Fruit fly (Drosophila melanogaster) whole organism, adult: Measurements from ENCODE around the gene CG31122.

Experiments used
- CG11617 ChIP-seq: fragments of 200-800 bp; sonication (Bioruptor generic); optimal IDR thresholded peaks from 2 replicates; lab custom pipeline; 2017; ENCODE audit warnings: mild to moderate bottlenecking, missing biosample characterization, missing genetic modification reagents, missing genetic modification characterization
- CG12768 ChIP-seq: fragments of 200-800 bp; sonication (Bioruptor generic); optimal IDR thresholded peaks from 2 replicates; lab custom pipeline; 2017; ENCODE audit warnings: missing biosample characterization, missing genetic modification characterization, mild to moderate bottlenecking, moderate library complexity, missing genetic modification reagents
- CG14711 ChIP-seq: fragments of 200-800 bp; sonication (Bioruptor generic); optimal IDR thresholded peaks from 2 replicates; lab custom pipeline; 2018; ENCODE audit warnings: missing biosample characterization, mild to moderate bottlenecking, missing genetic modification characterization, moderate library complexity
- CG1620 ChIP-seq: fragments of 200-800 bp; sonication (Bioruptor generic); optimal IDR thresholded peaks from 2 replicates; lab custom pipeline; 2016; ENCODE audit warnings: missing biosample characterization, missing genetic modification characterization
- CG33017 ChIP-seq: fragments of 200-800 bp; sonication (Bioruptor generic); optimal IDR thresholded peaks from 2 replicates; lab custom pipeline; 2018; ENCODE audit warnings: missing biosample characterization, mild to moderate bottlenecking, missing genetic modification characterization, moderate library complexity
- CG5204 ChIP-seq: fragments of 200-800 bp; sonication (Bioruptor generic); optimal IDR thresholded peaks from 2 replicates; lab custom pipeline; 2016; ENCODE audit warnings: missing biosample characterization, missing genetic modification characterization
- CG7045 ChIP-seq: fragments of 200-800 bp; sonication (Bioruptor generic); optimal IDR thresholded peaks from 2 replicates; lab custom pipeline; 2017; ENCODE audit warnings: missing biosample characterization, mild to moderate bottlenecking, missing genetic modification characterization
- CG7101 ChIP-seq: fragments of 200-800 bp; sonication (Bioruptor generic); optimal IDR thresholded peaks from 2 replicates; lab custom pipeline; 2018; ENCODE audit warnings: missing biosample characterization, mild to moderate bottlenecking, missing genetic modification characterization, moderate library complexity
- Clk ChIP-seq: fragments of 200-800 bp; sonication (Bioruptor generic); optimal IDR thresholded peaks from 2 replicates; lab custom pipeline; 2017; ENCODE audit warnings: missing biosample characterization, missing genetic modification characterization
- Crg-1 ChIP-seq: fragments of 200-800 bp; sonication (Bioruptor generic); optimal IDR thresholded peaks from 2 replicates; lab custom pipeline; 2016; ENCODE audit warnings: missing biosample characterization, missing genetic modification characterization
- Hr96 ChIP-seq: fragments of 200-800 bp; sonication (Bioruptor generic); optimal IDR thresholded peaks from 2 replicates; lab custom pipeline; 2016; ENCODE audit warnings: missing biosample characterization, missing genetic modification characterization
- Mnt ChIP-seq: fragments of 200-800 bp; sonication (Bioruptor generic); optimal IDR thresholded peaks from 2 replicates; lab custom pipeline; 2016; ENCODE audit warnings: missing biosample characterization, mild to moderate bottlenecking, missing genetic modification characterization
- bab1 ChIP-seq: fragments of 200-800 bp; sonication (Bioruptor generic); optimal IDR thresholded peaks from 3 replicates; lab custom pipeline; 2019; ENCODE audit warnings: missing biosample characterization, mild to moderate bottlenecking, missing genetic modification characterization, moderate library complexity
- cic ChIP-seq: fragments of 200-800 bp; sonication (Bioruptor generic); optimal IDR thresholded peaks from 2 replicates; lab custom pipeline; 2017; ENCODE audit warnings: missing biosample characterization, mild to moderate bottlenecking, missing genetic modification characterization, moderate library complexity
- cnc ChIP-seq, 2 experiments: fragments of >200 bp; optimal IDR thresholded peaks; 2 replicates each; lab custom pipeline; 2017
- kay ChIP-seq: fragments of 200-800 bp; sonication (Bioruptor generic); peaks from one replicate; lab custom pipeline; 2016; ENCODE audit warnings: missing biosample characterization, missing genetic modification characterization, borderline replicate concordance
- ovo ChIP-seq: fragments of 200-800 bp; sonication (Bioruptor generic); optimal IDR thresholded peaks from 2 replicates; lab custom pipeline; 2016; ENCODE audit warnings: missing biosample characterization, missing genetic modification characterization
- pad ChIP-seq: fragments of 200-800 bp; sonication (Bioruptor generic); optimal IDR thresholded peaks from 3 replicates; lab custom pipeline; 2017; ENCODE audit warnings: missing biosample characterization, missing genetic modification characterization, mild to moderate bottlenecking, moderate library complexity, missing genetic modification reagents
- tj ChIP-seq: fragments of 200-800 bp; sonication (Bioruptor generic); optimal IDR thresholded peaks from 3 replicates; lab custom pipeline; 2017; ENCODE audit warnings: missing biosample characterization, mild to moderate bottlenecking, missing genetic modification characterization, moderate library complexity
- toe ChIP-seq: fragments of 200-800 bp; sonication (Bioruptor generic); optimal IDR thresholded peaks from 2 replicates; lab custom pipeline; 2016; ENCODE audit warnings: missing biosample characterization, missing genetic modification characterization

Gene CG31122

dm6 chr3R:18411205-18411749 is 1.4 kb downstream of the CG31122 start, which contains the start of gene CG10864:
Gene CG10864 (minus strand): TSS chr3R:18411631.
- TF ChIP-seq kay (no peak), CG33017 (tag; lab: Kevin White, UChicago) (no peak), cic (GFP tag; lab: Kevin White, UChicago) (no peak)

- TF ChIP-seq toe (GFP tag; lab: Kevin White, UChicago), result peak; percentile 76
- TF ChIP-seq kay, result no peak
- TF ChIP-seq CG1620 (GFP tag; lab: Kevin White, UChicago), result peak; percentile 71
- peak; percentile 61 for TF ChIP-seq pad
- peak; percentile 84 for TF ChIP-seq CG12768 (GFP tag; lab: Kevin White, UChicago)
- peak; percentile 80 for TF ChIP-seq CG11617 (GFP tag; lab: Kevin White, UChicago)
- peak; percentile 66 for TF ChIP-seq CG7045
- peak; percentile 76 for TF ChIP-seq Mnt (GFP tag; lab: Kevin White, UChicago)
- no peak for TF ChIP-seq ovo (GFP tag; lab: Kevin White, UChicago)
- peak; percentile 80 for TF ChIP-seq Hr96 (GFP tag; lab: Kevin White, UChicago)
- peak; percentile 57 for TF ChIP-seq Clk
- TF ChIP-seq bab1 (GFP tag; lab: Kevin White, UChicago), result peak; percentile 80
- TF ChIP-seq cic (GFP tag; lab: Kevin White, UChicago), result peak; percentile 37
- TF ChIP-seq CG7101 (tag; lab: Kevin White, UChicago), result peak; percentile 81
- TF ChIP-seq tj (GFP tag; lab: Kevin White, UChicago), result peak; percentile 49
- peak; percentile 73 for TF ChIP-seq CG33017 (tag; lab: Kevin White, UChicago)
- no peak for TF ChIP-seq cnc (optimal IDR thresholded peaks at IDR 0.05; lab: Kevin White, UChicago)
- TF ChIP-seq Crg-1 (GFP tag; lab: Kevin White, UChicago), result peak; percentile 86
- no peak for TF ChIP-seq CG5204 (GFP tag; lab: Kevin White, UChicago)
- TF ChIP-seq CG14711 (tag; lab: Kevin White, UChicago), result peak; percentile 95
These were observed 8.0 kb downstream of the CG31122 start, which contains the start of gene CG7685 for dm6 chr3R:18404713-18405112. Gene CG7685 (plus strand): TSS chr3R:18404940.

dm6 chr3R:18402549-18403429 is 9.9 kb downstream of the CG31122 start, which contains the start of the genes Wdr37 and koko:
Gene Wdr37 (minus strand): TSS chr3R:18402716.
Gene koko (plus strand): TSS chr3R:18403026.
- TF ChIP-seq Crg-1 (GFP tag; lab: Kevin White, UChicago) (peak; percentile 90), CG11617 (GFP tag; lab: Kevin White, UChicago) (peak; percentile 97), CG5204 (GFP tag; lab: Kevin White, UChicago) (peak; percentile 86), CG14711 (tag; lab: Kevin White, UChicago) (peak; percentile 94), CG7045 (peak; percentile 96), CG33017 (tag; lab: Kevin White, UChicago) (peak; percentile 98), Hr96 (GFP tag; lab: Kevin White, UChicago) (peak; percentile 77), CG7101 (tag; lab: Kevin White, UChicago) (peak; percentile 98), Clk (peak; percentile 93), cnc (optimal IDR thresholded peaks at IDR 0.05; lab: Kevin White, UChicago) (no peak), toe (GFP tag; lab: Kevin White, UChicago) (peak; percentile 93), cic (GFP tag; lab: Kevin White, UChicago) (peak; percentile 75), bab1 (GFP tag; lab: Kevin White, UChicago) (peak; percentile 98), CG1620 (GFP tag; lab: Kevin White, UChicago) (peak; percentile 91), kay (no peak), CG12768 (GFP tag; lab: Kevin White, UChicago) (peak; percentile 94), Mnt (GFP tag; lab: Kevin White, UChicago) (peak; percentile 82), ovo (GFP tag; lab: Kevin White, UChicago) (peak; percentile 91), pad (peak; percentile 85), tj (GFP tag; lab: Kevin White, UChicago) (peak; percentile 98)

- TF ChIP-seq Crg-1 (GFP tag; lab: Kevin White, UChicago), result no peak
These were observed 13.0 kb downstream of the CG31122 start for dm6 chr3R:18399698-18400020.

dm6 chr3R:18398954-18399697 is 13.5 kb downstream of the CG31122 start, which contains the start of gene Vha100-2:
Gene Vha100-2 (minus strand): TSS chr3R:18399169.
- TF ChIP-seq CG5204 (GFP tag; lab: Kevin White, UChicago) (peak; percentile 22), CG14711 (tag; lab: Kevin White, UChicago) (peak; percentile 29), pad (peak; percentile 56), kay (no peak), CG12768 (GFP tag; lab: Kevin White, UChicago) (peak; percentile 77), toe (GFP tag; lab: Kevin White, UChicago) (no peak), CG33017 (tag; lab: Kevin White, UChicago) (no peak), Crg-1 (GFP tag; lab: Kevin White, UChicago) (no peak), CG1620 (GFP tag; lab: Kevin White, UChicago) (peak; percentile 65), Clk (no peak), tj (GFP tag; lab: Kevin White, UChicago) (peak; percentile 17), Hr96 (GFP tag; lab: Kevin White, UChicago) (peak; percentile 24), CG7101 (tag; lab: Kevin White, UChicago) (peak; percentile 12), cnc (optimal IDR thresholded peaks at IDR 0.05; lab: Kevin White, UChicago) (no peak), Mnt (GFP tag; lab: Kevin White, UChicago) (peak; percentile 42), bab1 (GFP tag; lab: Kevin White, UChicago) (peak; percentile 19), CG11617 (GFP tag; lab: Kevin White, UChicago) (no peak), CG7045 (no peak), cic (GFP tag; lab: Kevin White, UChicago) (peak; percentile 51), ovo (GFP tag; lab: Kevin White, UChicago) (no peak)
